Worm (Caenorhabditis elegans) whole organism, mixed stage, embryonic: Measurements from ENCODE around the gene abcx-1.

Source experiments
- bed-3 ChIP-seq: fragments of 200-800 bp; sonication (Bioruptor generic); optimal IDR thresholded peaks from 3 replicates; lab custom pipeline; 2018; ENCODE audit warnings: mild to moderate bottlenecking, missing genetic modification characterization, moderate library complexity, missing compliant biosample characterization
- blmp-1 ChIP-seq: fragments of 150-350 bp; optimal IDR thresholded peaks from 2 replicates; lab custom pipeline; 2014; ENCODE audit warnings: missing biosample characterization, missing genetic modification characterization
- ceh-39 ChIP-seq: fragments of 150-350 bp; optimal IDR thresholded peaks from 2 replicates; lab custom pipeline; 2014; ENCODE audit warnings: missing biosample characterization, missing genetic modification characterization
- ceh-43 ChIP-seq: fragments of 200-800 bp; sonication (Bioruptor generic); optimal IDR thresholded peaks from 2 replicates; lab custom pipeline; 2018; ENCODE audit warnings: mild to moderate bottlenecking, missing genetic modification characterization, moderate library complexity, missing compliant biosample characterization
- ceh-83 ChIP-seq: fragments of 200-800 bp; sonication (Bioruptor generic); optimal IDR thresholded peaks from 2 replicates; lab custom pipeline; 2018; ENCODE audit warnings: mild to moderate bottlenecking, missing genetic modification characterization, missing compliant biosample characterization
- ces-1 ChIP-seq: fragments of 150-350 bp; optimal IDR thresholded peaks from 2 replicates; lab custom pipeline; 2014; ENCODE audit warnings: missing biosample characterization, missing genetic modification reagents, missing genetic modification characterization
- cnd-1 ChIP-seq: fragments of 200-800 bp; sonication (Bioruptor generic); optimal IDR thresholded peaks from 2 replicates; lab custom pipeline; 2018; ENCODE audit warnings: mild to moderate bottlenecking, missing genetic modification characterization, missing compliant biosample characterization
- drap-1 ChIP-seq: fragments of 200-800 bp; sonication (Bioruptor generic); optimal IDR thresholded peaks from 3 replicates; lab custom pipeline; 2018; ENCODE audit warnings: mild to moderate bottlenecking, missing genetic modification characterization, missing compliant biosample characterization
- elt-1 ChIP-seq: sonication (generic microtip); optimal IDR thresholded peaks from 2 replicates; lab custom pipeline; 2017; ENCODE audit warnings: missing genetic modification characterization, mild to moderate bottlenecking, missing compliant biosample characterization, antibody characterized with exemption, moderate library complexity, borderline replicate concordance; ENCODE audit not compliant: insufficient read depth
- flh-1 ChIP-seq: fragments of 200-800 bp; sonication (Bioruptor generic); optimal IDR thresholded peaks from 2 replicates; lab custom pipeline; 2018; ENCODE audit warnings: mild to moderate bottlenecking, missing genetic modification characterization, moderate library complexity, missing compliant biosample characterization
- ham-2 ChIP-seq: fragments of 200-800 bp; sonication (Bioruptor generic); optimal IDR thresholded peaks from 2 replicates; lab custom pipeline; 2018; ENCODE audit warnings: mild to moderate bottlenecking, missing genetic modification characterization, missing compliant biosample characterization
- hlh-1 ChIP-seq: fragments of 150-350 bp; optimal IDR thresholded peaks from 2 replicates; lab custom pipeline; 2014; ENCODE audit warnings: missing biosample characterization, missing genetic modification reagents, missing genetic modification characterization
- lin-13 ChIP-seq: fragments of 150-350 bp; optimal IDR thresholded peaks from 2 replicates; lab custom pipeline; 2014; ENCODE audit warnings: missing biosample characterization, missing genetic modification characterization
- lin-32 ChIP-seq: fragments of 200-800 bp; sonication (Bioruptor generic); optimal IDR thresholded peaks from 2 replicates; lab custom pipeline; 2018; ENCODE audit warnings: mild to moderate bottlenecking, missing genetic modification characterization, missing compliant biosample characterization
- lsy-2 ChIP-seq: fragments of 150-350 bp; optimal IDR thresholded peaks from 2 replicates; lab custom pipeline; 2014; ENCODE audit warnings: missing biosample characterization, missing genetic modification characterization
- mab-5 ChIP-seq: fragments of 150-350 bp; optimal IDR thresholded peaks from 2 replicates; lab custom pipeline; 2014; ENCODE audit warnings: missing biosample characterization, missing genetic modification characterization
- mep-1 ChIP-seq: fragments of 150-350 bp; optimal IDR thresholded peaks from 2 replicates; lab custom pipeline; 2017; ENCODE audit warnings: missing biosample characterization, missing genetic modification reagents, missing genetic modification characterization, inconsistent platforms
- nhr-12 ChIP-seq: fragments of 150-350 bp; optimal IDR thresholded peaks from 2 replicates; lab custom pipeline; 2014; ENCODE audit warnings: missing biosample characterization, missing genetic modification characterization
- nhr-2 ChIP-seq: fragments of 150-350 bp; optimal IDR thresholded peaks from 2 replicates; lab custom pipeline; 2014; ENCODE audit warnings: missing biosample characterization, missing genetic modification characterization
- nhr-237 ChIP-seq: fragments of 150-350 bp; optimal IDR thresholded peaks from 2 replicates; lab custom pipeline; 2014; ENCODE audit warnings: missing biosample characterization, missing genetic modification characterization
- nhr-76 ChIP-seq: sonication (generic microtip); optimal IDR thresholded peaks from 2 replicates; lab custom pipeline; 2017; ENCODE audit warnings: missing biosample characterization, missing genetic modification characterization
- pha-4 ChIP-seq: fragments of 150-350 bp; optimal IDR thresholded peaks from 2 replicates; lab custom pipeline; 2018; ENCODE audit warnings: missing biosample characterization, missing genetic modification reagents, missing genetic modification characterization
- sem-2 ChIP-seq: fragments of 200-800 bp; sonication (Bioruptor generic); optimal IDR thresholded peaks from 2 replicates; lab custom pipeline; 2018; ENCODE audit warnings: mild to moderate bottlenecking, missing genetic modification characterization, missing compliant biosample characterization
- snpc-4 ChIP-seq: fragments of 150-350 bp; optimal IDR thresholded peaks from 2 replicates; lab custom pipeline; 2014; ENCODE audit warnings: missing biosample characterization, missing genetic modification characterization
- sptf-1 ChIP-seq: sonication (generic microtip); optimal IDR thresholded peaks from 2 replicates; lab custom pipeline; 2017; ENCODE audit warnings: mild to moderate bottlenecking, missing genetic modification characterization, moderate library complexity, missing compliant biosample characterization
- tbx-8 ChIP-seq: fragments of 200-800 bp; sonication (Bioruptor generic); optimal IDR thresholded peaks from 2 replicates; lab custom pipeline; 2018; ENCODE audit warnings: mild to moderate bottlenecking, missing genetic modification characterization, moderate library complexity, missing compliant biosample characterization
- unc-120 ChIP-seq: sonication (generic microtip); optimal IDR thresholded peaks from 2 replicates; lab custom pipeline; 2017; ENCODE audit warnings: missing genetic modification characterization, missing compliant biosample characterization; ENCODE audit not compliant: poor library complexity, severe bottlenecking
- unc-39 ChIP-seq: fragments of 150-350 bp; optimal IDR thresholded peaks from 2 replicates; lab custom pipeline; 2014; ENCODE audit warnings: missing biosample characterization, missing genetic modification characterization
- unc-62 ChIP-seq: fragments of 150-350 bp; optimal IDR thresholded peaks from 2 replicates; lab custom pipeline; 2014; ENCODE audit warnings: missing biosample characterization, missing genetic modification reagents, missing genetic modification characterization
- zip-8 ChIP-seq: fragments of 150-350 bp; optimal IDR thresholded peaks from 2 replicates; lab custom pipeline; 2014; ENCODE audit warnings: missing biosample characterization, missing genetic modification characterization
- ztf-11 ChIP-seq: fragments of 150-350 bp; optimal IDR thresholded peaks from 2 replicates; lab custom pipeline; 2014; ENCODE audit warnings: missing biosample characterization, missing genetic modification characterization

The abcx-1 gene

ce11 chrII:6531940-6532339, at the start of gene abcx-1:
Gene abcx-1 (plus strand): TSS chrII:6532163.
- TF ChIP-seq mep-1 (tag; lab: Kevin White, UChicago) (no peak), unc-120 (tag; lab: Kevin White, UChicago) (no peak), sptf-1 (no peak), ham-2 (GFP tag; lab: Kevin White, UChicago) (no peak), nhr-237 (no peak), ceh-39 (tag; lab: Kevin White, UChicago) (no peak), drap-1 (GFP tag; lab: Kevin White, UChicago) (no peak), nhr-2 (no peak), bed-3 (GFP tag; lab: Kevin White, UChicago) (no peak), tbx-8 (GFP tag; lab: Kevin White, UChicago) (no peak), elt-1 (tag; lab: Kevin White, UChicago) (no peak), lsy-2 (tag; lab: Kevin White, UChicago) (no peak), unc-62 (GFP tag; lab: Kevin White, UChicago) (no peak), ztf-11 (tag; lab: Kevin White, UChicago) (no peak), snpc-4 (tag; lab: Kevin White, UChicago) (no peak), mab-5 (tag; lab: Kevin White, UChicago) (no peak), lin-32 (GFP tag; lab: Kevin White, UChicago) (no peak), sem-2 (no peak), flh-1 (GFP tag; lab: Kevin White, UChicago) (no peak), blmp-1 (no peak)

DNA sequence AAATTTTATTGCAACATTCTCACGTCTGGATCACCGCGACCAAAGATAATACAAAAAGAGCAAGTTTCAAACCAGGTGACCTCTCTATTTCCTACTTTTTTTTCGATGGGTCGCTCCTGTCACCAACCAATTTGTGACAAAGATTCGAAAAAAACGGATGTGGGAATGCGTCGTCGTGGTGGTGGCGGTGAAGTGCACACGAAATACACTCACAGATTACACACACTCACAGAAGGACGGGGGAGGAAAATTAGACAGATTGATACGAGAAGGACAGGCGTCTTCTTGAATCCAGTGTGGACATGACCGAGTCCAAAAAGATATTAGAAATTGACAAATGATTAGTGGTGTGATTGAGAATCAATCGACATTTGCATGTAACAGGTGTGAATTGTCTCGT, 49.2 kb upstream of the abcx-1 start:
- TF ChIP-seq ceh-83 (GFP tag; lab: Kevin White, UChicago) (no peak), unc-39 (tag; lab: Kevin White, UChicago) (no peak), ham-2 (GFP tag; lab: Kevin White, UChicago) (no peak), tbx-8 (GFP tag; lab: Kevin White, UChicago) (no peak), bed-3 (GFP tag; lab: Kevin White, UChicago) (no peak), unc-62 (GFP tag; lab: Kevin White, UChicago) (peak; percentile 75), ztf-11 (tag; lab: Kevin White, UChicago) (no peak)

- no peak for TF ChIP-seq ces-1 (GFP tag; lab: Kevin White, UChicago)
- TF ChIP-seq mep-1 (tag; lab: Kevin White, UChicago) = no peak
- no peak for TF ChIP-seq ceh-43 (GFP tag; lab: Kevin White, UChicago)
- TF ChIP-seq hlh-1 (tag; lab: Kevin White, UChicago) = no peak
- no peak for TF ChIP-seq nhr-2
- no peak for TF ChIP-seq snpc-4 (tag; lab: Kevin White, UChicago)
- no peak for TF ChIP-seq lin-32 (GFP tag; lab: Kevin White, UChicago)
- TF ChIP-seq ham-2 (GFP tag; lab: Kevin White, UChicago) = no peak
- no peak for TF ChIP-seq nhr-76 (tag; lab: Kevin White, UChicago)
- TF ChIP-seq elt-1 (tag; lab: Kevin White, UChicago) = no peak
- no peak for TF ChIP-seq drap-1 (GFP tag; lab: Kevin White, UChicago)
- no peak for TF ChIP-seq lin-13 (tag; lab: Kevin White, UChicago)
- TF ChIP-seq nhr-237 = no peak
Measured at ce11 chrII:6484876-6485526, 47.0 kb upstream of the abcx-1 start, which contains the start of the genes lido-16 and plpp-1.2. Gene lido-16 (minus strand): TSS chrII:6484976. Gene plpp-1.2 (plus strand): TSS chrII:6485476.

DNA sequence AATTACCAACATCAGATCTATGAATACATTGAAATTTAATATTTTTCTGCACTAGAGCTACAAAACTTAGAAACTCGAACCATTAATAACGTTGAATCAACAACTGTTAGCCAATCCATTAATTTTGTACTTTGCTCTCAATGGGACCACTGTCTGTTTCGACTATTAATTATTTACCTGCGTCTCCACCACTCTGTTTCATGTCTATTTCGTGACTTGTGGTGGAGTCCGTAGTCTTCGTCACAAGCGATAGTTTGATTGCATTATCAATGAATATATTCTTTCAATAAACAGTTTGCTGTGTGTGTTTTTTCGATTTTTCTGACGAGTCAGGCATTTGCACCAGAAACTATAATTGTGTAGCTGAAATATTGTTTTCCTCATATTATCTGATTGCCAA, 45.6 kb upstream of the abcx-1 start:
- TF ChIP-seq hlh-1 (tag; lab: Kevin White, UChicago) (peak; percentile 68), cnd-1 (tag; lab: Kevin White, UChicago) (no peak), mep-1 (tag; lab: Kevin White, UChicago) (no peak), snpc-4 (tag; lab: Kevin White, UChicago) (no peak), nhr-237 (no peak), zip-8 (tag; lab: Kevin White, UChicago) (no peak), mab-5 (tag; lab: Kevin White, UChicago) (peak; percentile 64), unc-62 (GFP tag; lab: Kevin White, UChicago) (peak; percentile 25), bed-3 (GFP tag; lab: Kevin White, UChicago) (no peak), pha-4 (tag; lab: Kevin White, UChicago) (no peak), ceh-83 (GFP tag; lab: Kevin White, UChicago) (no peak), ztf-11 (tag; lab: Kevin White, UChicago) (no peak), blmp-1 (no peak), nhr-12 (no peak), sem-2 (no peak), drap-1 (GFP tag; lab: Kevin White, UChicago) (no peak), unc-120 (tag; lab: Kevin White, UChicago) (peak; percentile 22), ceh-43 (GFP tag; lab: Kevin White, UChicago) (no peak), ceh-39 (tag; lab: Kevin White, UChicago) (no peak)
